Worm (Caenorhabditis elegans) whole organism, young adult: ENCODE results near the gene gei-8.

Experiments used
- hrde-1 ChIP-seq: sonication (generic microtip); optimal IDR thresholded peaks from 2 replicates; lab custom pipeline; 2016; ENCODE audit warnings: missing genetic modification characterization, mild to moderate bottlenecking, missing compliant biosample characterization, moderate library complexity, missing genotype, missing genetic modification reagents, borderline replicate concordance
- mel-28 ChIP-seq: sonication (generic microtip); optimal IDR thresholded peaks from 2 replicates; lab custom pipeline; 2016; ENCODE audit warnings: borderline replicate concordance, mild to moderate bottlenecking, missing genetic modification characterization, missing compliant biosample characterization
- snpc-4 ChIP-seq, 5 experiments: fragments of 150-350 bp in 1 of 5; sonication (generic microtip) in 4 of 5; optimal IDR thresholded peaks; 2 replicates each; lab custom pipeline; 2014 to 2018; ENCODE audit warnings: missing genetic modification characterization in 5 of 5, missing biosample characterization in 3 of 5, antibody characterized with exemption in 2 of 5, mild to moderate bottlenecking in 2 of 5, missing compliant biosample characterization in 2 of 5, missing genotype in 2 of 5, moderate library complexity in 2 of 5, missing genetic modification reagents in 1 of 5
- zfh-2 ChIP-seq: fragments of 200-800 bp; sonication (Bioruptor generic); conservative IDR thresholded peaks from 2 replicates; pipeline ENCODE4 v1.3.6; 2022; ENCODE audit warnings: missing genetic modification reagents, missing genetic modification characterization, missing compliant biosample characterization
- ztf-28 ChIP-seq: fragments of 200-800 bp; sonication (Bioruptor generic); IDR thresholded peaks from 2 replicates; pipeline ENCODE4 v1.3.6; 2022; ENCODE audit warnings: missing genetic modification reagents, missing genetic modification characterization, missing compliant biosample characterization

- TF ChIP-seq ztf-28 (GFP tag; lab: Robert Waterston, UW) (peak; percentile 74; the same call in 1 of the 2 replicates), snpc-4 (GFP tag; optimal IDR thresholded peaks at IDR 0.05; lab: Kevin White, UChicago) (no peak), snpc-4 (tag; optimal IDR thresholded peaks at IDR 0.05; lab: Kevin White, UChicago) (peak in 2 of 4 experiments; percentile 38 to 57), hrde-1 (tag; lab: Kevin White, UChicago) (no peak), zfh-2 (no peak), mel-28 (tag; lab: Kevin White, UChicago) (no peak)
These were observed 14.6 kb downstream of the gei-8 start for ce11 chrIII:8106476-8106875.
